Worm (Caenorhabditis elegans) whole organism, young adult: ENCODE measurements around the gene T26G10.5.

ENCODE experiments used
- B0019.2 ChIP-seq: fragments of 200-800 bp; sonication (Bioruptor generic); conservative IDR thresholded peaks from 2 replicates; pipeline ENCODE4 v1.3.6; 2022; ENCODE audit warnings: missing genetic modification reagents, missing genetic modification characterization, missing compliant biosample characterization
- B0035.1 ChIP-seq: sonication (generic microtip); optimal IDR thresholded peaks from 2 replicates; lab custom pipeline; 2016; ENCODE audit warnings: missing genetic modification characterization, mild to moderate bottlenecking, missing compliant biosample characterization, missing genotype, missing genetic modification reagents
- C06A6.2 ChIP-seq: fragments of 200-800 bp; sonication (Bioruptor generic); conservative IDR thresholded peaks from 2 replicates; pipeline ENCODE4 v1.3.6; 2022; ENCODE audit warnings: missing genetic modification characterization, missing compliant biosample characterization
- F22D6.2 ChIP-seq: sonication (generic microtip); optimal IDR thresholded peaks from 2 replicates; lab custom pipeline; 2016; ENCODE audit warnings: mild to moderate bottlenecking, missing genetic modification characterization, missing compliant biosample characterization
- F37B4.10 ChIP-seq: fragments of 200-800 bp; sonication (Bioruptor generic); IDR thresholded peaks from 2 replicates; pipeline ENCODE4 v1.3.6; 2022; ENCODE audit warnings: missing genetic modification characterization, missing compliant biosample characterization
- F55B11.4 ChIP-seq: sonication (generic microtip); optimal IDR thresholded peaks from 2 replicates; lab custom pipeline; 2016; ENCODE audit warnings: missing compliant biosample characterization, missing genetic modification characterization, borderline replicate concordance; ENCODE audit not compliant: insufficient read depth
- K11D2.4 ChIP-seq: fragments of 200-800 bp; sonication (Bioruptor generic); IDR thresholded peaks from 2 replicates; pipeline ENCODE4 v1.3.6; 2022; ENCODE audit warnings: missing genetic modification reagents, missing genetic modification characterization, missing compliant biosample characterization
- T07F8.4 ChIP-seq: sonication (generic microtip); optimal IDR thresholded peaks from 2 replicates; lab custom pipeline; 2016; ENCODE audit warnings: mild to moderate bottlenecking, missing genetic modification characterization, moderate library complexity, missing compliant biosample characterization
- T26A5.8 ChIP-seq: sonication (generic microtip); optimal IDR thresholded peaks from 2 replicates; lab custom pipeline; 2016; ENCODE audit warnings: missing genetic modification characterization, missing compliant biosample characterization
- Y53F4B.3 ChIP-seq: fragments of 200-800 bp; sonication (Bioruptor generic); IDR thresholded peaks from 2 replicates; pipeline ENCODE4 v1.3.6; 2022; ENCODE audit warnings: missing genetic modification reagents, missing genetic modification characterization, missing compliant biosample characterization
- Y56A3A.18 ChIP-seq: fragments of 200-800 bp; sonication (Bioruptor generic); IDR thresholded peaks from 2 replicates; pipeline ENCODE4 v1.3.6; 2022; ENCODE audit warnings: missing genetic modification reagents, missing genetic modification characterization, missing compliant biosample characterization
- Y79H2A.3 ChIP-seq: fragments of 200-800 bp; sonication (Bioruptor generic); conservative IDR thresholded peaks from 2 replicates; pipeline ENCODE4 v1.3.6; 2022; ENCODE audit warnings: missing genetic modification reagents, missing genetic modification characterization, missing compliant biosample characterization
- ZK185.1 ChIP-seq: sonication (generic microtip); optimal IDR thresholded peaks from 2 replicates; lab custom pipeline; 2016; ENCODE audit warnings: mild to moderate bottlenecking, missing genetic modification characterization, missing compliant biosample characterization; ENCODE audit not compliant: poor library complexity, severe bottlenecking
- aptf-2 ChIP-seq: fragments of 200-800 bp; sonication (Bioruptor generic); conservative IDR thresholded peaks from 2 replicates; pipeline ENCODE4 v1.3.6; 2022; ENCODE audit warnings: missing genetic modification reagents, missing genetic modification characterization, missing compliant biosample characterization
- atf-7 ChIP-seq: sonication (generic microtip); optimal IDR thresholded peaks from 2 replicates; lab custom pipeline; 2017; ENCODE audit warnings: mild to moderate bottlenecking, missing genetic modification characterization, missing compliant biosample characterization
- attf-6 ChIP-seq: fragments of 200-800 bp; sonication (Bioruptor generic); IDR thresholded peaks from 2 replicates; pipeline ENCODE4 v1.3.6; 2022; ENCODE audit warnings: missing genetic modification reagents, missing genetic modification characterization, missing compliant biosample characterization
- bed-1 ChIP-seq: fragments of 200-800 bp; sonication (Bioruptor generic); IDR thresholded peaks from 2 replicates; pipeline ENCODE4 v1.3.6; 2022; ENCODE audit warnings: missing genetic modification reagents, missing genetic modification characterization, missing compliant biosample characterization
- bed-2 ChIP-seq: fragments of 200-800 bp; sonication (Bioruptor generic); IDR thresholded peaks from 2 replicates; pipeline ENCODE4 v1.3.6; 2022; ENCODE audit warnings: missing genetic modification reagents, missing genetic modification characterization, missing compliant biosample characterization
- ceh-40 ChIP-seq: fragments of 200-800 bp; sonication (Bioruptor generic); IDR thresholded peaks from 2 replicates; pipeline ENCODE4 v1.3.6; 2022; ENCODE audit warnings: missing genetic modification characterization, missing compliant biosample characterization
- ceh-79 ChIP-seq: sonication (generic microtip); optimal IDR thresholded peaks from 2 replicates; lab custom pipeline; 2017; ENCODE audit warnings: mild to moderate bottlenecking, missing genetic modification characterization, missing compliant biosample characterization
- chd-7 ChIP-seq: sonication (generic microtip); optimal IDR thresholded peaks from 2 replicates; lab custom pipeline; 2016; ENCODE audit warnings: mild to moderate bottlenecking, missing genetic modification characterization, moderate library complexity, missing compliant biosample characterization
- die-1 ChIP-seq: sonication (generic microtip); optimal IDR thresholded peaks from 2 replicates; lab custom pipeline; 2016; ENCODE audit warnings: missing genotype, mild to moderate bottlenecking, missing genetic modification characterization, missing compliant biosample characterization
- egl-18 ChIP-seq: fragments of 200-800 bp; sonication (Bioruptor generic); IDR thresholded peaks from 2 replicates; pipeline ENCODE4 v1.3.6; 2022; ENCODE audit warnings: missing genetic modification reagents, missing genetic modification characterization, missing compliant biosample characterization
- fkh-3 ChIP-seq: sonication (generic microtip); optimal IDR thresholded peaks from 2 replicates; lab custom pipeline; 2016; ENCODE audit warnings: mild to moderate bottlenecking, missing genetic modification characterization, missing compliant biosample characterization
- gei-17 ChIP-seq: fragments of 200-800 bp; sonication (Bioruptor generic); optimal IDR thresholded peaks from 2 replicates; lab custom pipeline; 2018; ENCODE audit warnings: mild to moderate bottlenecking, missing genetic modification characterization, missing compliant biosample characterization
- hmg-20 ChIP-seq: fragments of 200-800 bp; sonication (Bioruptor generic); IDR thresholded peaks from 2 replicates; pipeline ENCODE4 v1.3.6; 2022; ENCODE audit warnings: missing genetic modification reagents, missing genetic modification characterization, missing compliant biosample characterization
- lag-1 ChIP-seq: fragments of 200-800 bp; sonication (Bioruptor generic); IDR thresholded peaks from 2 replicates; pipeline ENCODE4 v1.3.6; 2022; ENCODE audit warnings: missing genetic modification reagents, missing genetic modification characterization, missing compliant biosample characterization
- let-526 ChIP-seq: fragments of 200-800 bp; sonication (Bioruptor generic); IDR thresholded peaks from 2 replicates; pipeline ENCODE4 v1.3.6; 2022; ENCODE audit warnings: missing genetic modification reagents, missing genetic modification characterization, missing compliant biosample characterization
- let-607 ChIP-seq, 2 experiments: fragments of 200-800 bp in 1 of 2; sonication (Bioruptor generic) in 1 of 2; sonication (generic microtip) in 1 of 2; optimal IDR thresholded peaks; 2 replicates each; lab custom pipeline; 2016 to 2018; ENCODE audit warnings: mild to moderate bottlenecking in 2 of 2, missing compliant biosample characterization in 2 of 2, missing genetic modification characterization in 2 of 2, moderate library complexity in 2 of 2, missing genotype in 1 of 2
- lin-35 ChIP-seq, 3 experiments: fragments of 150-350 bp in 2 of 3; sonication (generic microtip) in 1 of 3; optimal IDR thresholded peaks; 2 replicates each; lab custom pipeline; 2014 to 2018; ENCODE audit warnings: missing biosample characterization in 3 of 3, missing genetic modification characterization in 3 of 3, missing genetic modification reagents in 3 of 3
- lin-40 ChIP-seq: sonication (generic microtip); optimal IDR thresholded peaks from 2 replicates; lab custom pipeline; 2016; ENCODE audit warnings: missing genetic modification characterization, mild to moderate bottlenecking, missing compliant biosample characterization, missing genotype, missing genetic modification reagents
- lsl-1 ChIP-seq: fragments of 200-800 bp; sonication (Bioruptor generic); optimal IDR thresholded peaks from 2 replicates; lab custom pipeline; 2018; ENCODE audit warnings: mild to moderate bottlenecking, missing genetic modification characterization, moderate library complexity, missing compliant biosample characterization
- madf-6 ChIP-seq: fragments of 200-800 bp; sonication (Bioruptor generic); IDR thresholded peaks from 2 replicates; pipeline ENCODE4 v1.3.6; 2022; ENCODE audit warnings: missing genetic modification reagents, missing genetic modification characterization, missing compliant biosample characterization
- mcd-1 ChIP-seq: fragments of 200-800 bp; sonication (Bioruptor generic); IDR thresholded peaks from 2 replicates; pipeline ENCODE4 v1.3.6; 2022; ENCODE audit warnings: missing genetic modification reagents, missing genetic modification characterization, missing compliant biosample characterization
- mes-4 ChIP-seq: sonication (generic microtip); optimal IDR thresholded peaks from 2 replicates; lab custom pipeline; 2016; ENCODE audit warnings: missing genotype, missing genetic modification characterization, missing compliant biosample characterization
- nfya-1 ChIP-seq: sonication (generic microtip); optimal IDR thresholded peaks from 2 replicates; lab custom pipeline; 2017; ENCODE audit warnings: antibody characterized with exemption, missing compliant biosample characterization, missing genetic modification characterization, borderline replicate concordance; ENCODE audit not compliant: insufficient read depth
- nfya-2 ChIP-seq: fragments of 200-800 bp; sonication (Bioruptor generic); IDR thresholded peaks from 2 replicates; pipeline ENCODE4 v1.3.6; 2022; ENCODE audit warnings: missing genetic modification reagents, missing genetic modification characterization, missing compliant biosample characterization
- nfyb-1 ChIP-seq: fragments of 200-800 bp; sonication (Bioruptor generic); IDR thresholded peaks from 2 replicates; pipeline ENCODE4 v1.3.6; 2022; ENCODE audit warnings: missing genetic modification reagents, missing genetic modification characterization, missing compliant biosample characterization
- rec-8 ChIP-seq, 2 experiments: sonication (generic microtip); optimal IDR thresholded peaks; 2 replicates each; lab custom pipeline; 2016; ENCODE audit warnings: mild to moderate bottlenecking in 2 of 2, missing genetic modification characterization in 2 of 2, missing genetic modification reagents in 2 of 2, missing genotype in 2 of 2, missing biosample characterization in 1 of 2, missing compliant biosample characterization in 1 of 2, moderate library complexity in 1 of 2
- sdz-38 ChIP-seq: sonication (generic microtip); optimal IDR thresholded peaks from 2 replicates; lab custom pipeline; 2016; ENCODE audit warnings: missing genotype, missing genetic modification characterization, missing compliant biosample characterization
- snpc-3.4 ChIP-seq: sonication (generic microtip); optimal IDR thresholded peaks from 2 replicates; lab custom pipeline; 2017; ENCODE audit warnings: missing genetic modification characterization, mild to moderate bottlenecking, missing compliant biosample characterization, antibody characterized with exemption, moderate library complexity, missing genotype, missing genetic modification reagents
- somi-1 ChIP-seq: fragments of 200-800 bp; sonication (Bioruptor generic); optimal IDR thresholded peaks from 2 replicates; lab custom pipeline; 2018; ENCODE audit warnings: mild to moderate bottlenecking, missing genetic modification characterization, missing compliant biosample characterization
- sptf-2 ChIP-seq: fragments of 200-800 bp; sonication (Bioruptor generic); optimal IDR thresholded peaks from 2 replicates; lab custom pipeline; 2018; ENCODE audit warnings: mild to moderate bottlenecking, missing genetic modification characterization, missing compliant biosample characterization
- tbx-9 ChIP-seq: sonication (generic microtip); optimal IDR thresholded peaks from 2 replicates; lab custom pipeline; 2016; ENCODE audit warnings: borderline replicate concordance, missing genetic modification characterization, inconsistent platforms, missing compliant biosample characterization
- unc-130 ChIP-seq: sonication (generic microtip); optimal IDR thresholded peaks from 2 replicates; lab custom pipeline; 2016; ENCODE audit warnings: missing genetic modification reagents, missing genetic modification characterization, missing compliant biosample characterization
- unc-62 ChIP-seq: fragments of 150-350 bp; optimal IDR thresholded peaks from 2 replicates; lab custom pipeline; 2014; ENCODE audit warnings: missing biosample characterization, missing genetic modification reagents, missing genetic modification characterization
- zfh-2 ChIP-seq: fragments of 200-800 bp; sonication (Bioruptor generic); conservative IDR thresholded peaks from 2 replicates; pipeline ENCODE4 v1.3.6; 2022; ENCODE audit warnings: missing genetic modification reagents, missing genetic modification characterization, missing compliant biosample characterization
- ztf-18 ChIP-seq: sonication (generic microtip); optimal IDR thresholded peaks from 2 replicates; lab custom pipeline; 2016; ENCODE audit warnings: missing genotype, mild to moderate bottlenecking, missing genetic modification characterization, missing compliant biosample characterization
- ztf-28 ChIP-seq: fragments of 200-800 bp; sonication (Bioruptor generic); IDR thresholded peaks from 2 replicates; pipeline ENCODE4 v1.3.6; 2022; ENCODE audit warnings: missing genetic modification reagents, missing genetic modification characterization, missing compliant biosample characterization

The T26G10.5 gene

ce11 chrIII:9406600-9406999 lies 19.6 kb downstream of the T26G10.5 start, which contains the start of gene T26G10.1 (continued):
- TF ChIP-seq C06A6.2 (GFP tag; lab: Robert Waterston, UW) (no peak), fkh-3 (no peak), Y79H2A.3 (GFP tag; lab: Robert Waterston, UW) (no peak), bed-2 (GFP tag; lab: Robert Waterston, UW) (no peak), B0019.2 (GFP tag; lab: Robert Waterston, UW) (peak; percentile 89), F37B4.10 (GFP tag; lab: Robert Waterston, UW) (no peak), somi-1 (no peak), die-1 (no peak), nfyb-1 (GFP tag; lab: Robert Waterston, UW) (peak; percentile 70), egl-18 (no peak), Y56A3A.18 (peak; percentile 32; the same call in 1 of the 2 replicates), mes-4 (tag; lab: Kevin White, UChicago) (no peak), ztf-28 (GFP tag; lab: Robert Waterston, UW) (0 out of 2 replicates have a peak, but pooled peaks have one; percentile 72), lsl-1 (GFP tag; lab: Kevin White, UChicago) (peak; percentile 56), chd-7 (tag; lab: Kevin White, UChicago) (no peak), ZK185.1 (peak; percentile 25), lin-35 (GFP tag; optimal IDR thresholded peaks at IDR 0.05; lab: Kevin White, UChicago) (no peak), lag-1 (GFP tag; lab: Robert Waterston, UW) (no peak), mcd-1 (GFP tag; lab: Robert Waterston, UW) (peak; percentile 96), hmg-20 (GFP tag; lab: Robert Waterston, UW) (no peak), unc-62 (no peak), ztf-18 (tag; lab: Kevin White, UChicago) (peak; percentile 38), ceh-40 (no peak), tbx-9 (tag; lab: Kevin White, UChicago) (no peak), K11D2.4 (no peak), attf-6 (no peak), F22D6.2 (tag; lab: Kevin White, UChicago) (no peak), T26A5.8 (tag; lab: Kevin White, UChicago) (no peak), sdz-38 (tag; lab: Kevin White, UChicago) (no peak), let-526 (no peak), zfh-2 (no peak), lin-40 (tag; lab: Kevin White, UChicago) (peak; percentile 51), gei-17 (GFP tag; lab: Kevin White, UChicago) (no peak), snpc-3.4 (tag; lab: Kevin White, UChicago) (no peak), bed-1 (GFP tag; lab: Robert Waterston, UW) (no peak), T07F8.4 (tag; lab: Kevin White, UChicago) (no peak), B0035.1 (tag; lab: Kevin White, UChicago) (no peak), aptf-2 (GFP tag; lab: Robert Waterston, UW) (no peak), sptf-2 (GFP tag; lab: Kevin White, UChicago) (no peak), nfya-2 (no peak), Y53F4B.3 (GFP tag; lab: Robert Waterston, UW) (no peak), let-607 (tag; optimal IDR thresholded peaks at IDR 0.05; lab: Kevin White, UChicago) (no peak), unc-130 (no peak), ceh-79 (tag; lab: Kevin White, UChicago) (no peak), rec-8 (tag; optimal IDR thresholded peaks at IDR 0.05; lab: Kevin White, UChicago) (no peak), nfya-1 (tag; lab: Kevin White, UChicago) (no peak), F55B11.4 (tag; lab: Kevin White, UChicago) (no peak), madf-6 (GFP tag; lab: Robert Waterston, UW) (peak; percentile 83), atf-7 (no peak)
